Worm (Caenorhabditis elegans) whole organism, L3 larva: ENCODE results near the gene F59A2.5.

Experiments
- R02D3.7 ChIP-seq: fragments of 150-350 bp; optimal IDR thresholded peaks from 2 replicates; lab custom pipeline; 2014; ENCODE audit warnings: missing biosample characterization, missing genetic modification characterization
- elt-3 ChIP-seq, 3 experiments: fragments of 150-350 bp in 1 of 3; sonication (generic microtip) in 2 of 3; optimal IDR thresholded peaks; 2 replicates in 2 of 3; 4 replicates in 1 of 3; lab custom pipeline; 2014 to 2017; ENCODE audit warnings: missing biosample characterization in 3 of 3, missing genetic modification characterization in 3 of 3
- fos-1 ChIP-seq: fragments of 150-350 bp; optimal IDR thresholded peaks from 2 replicates; lab custom pipeline; 2014; ENCODE audit warnings: missing biosample characterization, missing genetic modification characterization

DNA sequence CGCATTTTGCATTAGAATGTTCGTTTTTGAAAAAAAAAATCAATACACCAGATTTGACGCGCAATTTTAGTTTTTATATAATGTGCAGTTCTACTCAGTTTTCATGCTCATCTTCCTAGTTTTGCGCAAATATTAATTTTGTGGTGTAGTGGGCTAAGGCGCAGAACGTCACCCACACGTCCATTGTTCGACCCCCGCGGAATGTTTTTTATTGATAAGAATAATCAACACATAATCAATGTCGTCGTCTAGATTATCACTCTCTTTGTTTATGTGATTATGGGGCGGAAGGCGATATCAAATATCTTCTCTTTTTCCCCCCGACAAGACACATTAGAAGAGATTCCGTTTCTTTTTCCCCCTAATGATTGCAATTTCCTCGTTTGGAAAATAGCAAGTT lies 48.9 kb upstream of the F59A2.5 start:
- no peak for TF ChIP-seq fos-1 (tag; lab: Kevin White, UChicago)
- TF ChIP-seq R02D3.7 (tag; lab: Kevin White, UChicago), result no peak
- TF ChIP-seq elt-3 (tag; optimal IDR thresholded peaks at IDR 0.05; lab: Kevin White, UChicago), result peak in 1 of 3 experiments; percentile 62
